Fruit fly (Drosophila melanogaster): ENCODE results near the gene SPARC.

SPARC gene

dm6 chr3R:26906711-26907510 is 35.1 kb upstream of the SPARC start:
- TF ChIP-seq Myc (optimal IDR thresholded peaks at IDR 0.05) (no peak), woc (GFP tag; optimal IDR thresholded peaks at IDR 0.05) (no peak), Vsx2 (GFP tag; optimal IDR thresholded peaks at IDR 0.05; ENCODE audit: partially characterized antibody) (no peak)

- no peak for TF ChIP-seq woc (GFP tag; optimal IDR thresholded peaks at IDR 0.05)
- TF ChIP-seq Dif (GFP tag; optimal IDR thresholded peaks at IDR 0.05; ENCODE audit: partially characterized antibody) = no peak
- no peak for TF ChIP-seq Sp1 (GFP tag; optimal IDR thresholded peaks at IDR 0.05)
- TF ChIP-seq Vsx2 (GFP tag; optimal IDR thresholded peaks at IDR 0.05; ENCODE audit: partially characterized antibody) = no peak
- no peak for TF ChIP-seq jim (GFP tag; optimal IDR thresholded peaks at IDR 0.05)
- TF ChIP-seq psq (GFP tag; optimal IDR thresholded peaks at IDR 0.05) = no peak
- TF ChIP-seq fru (GFP tag; optimal IDR thresholded peaks at IDR 0.05) = no peak
- no peak for TF ChIP-seq brk (GFP tag; optimal IDR thresholded peaks at IDR 0.05)
- TF ChIP-seq Jra (GFP tag; optimal IDR thresholded peaks at IDR 0.05) = no peak
- no peak for TF ChIP-seq Abd-B (GFP tag; optimal IDR thresholded peaks at IDR 0.05)
- no peak for TF ChIP-seq GATAd (GFP tag; optimal IDR thresholded peaks at IDR 0.05)
- no peak for TF ChIP-seq Hr78 (GFP tag; optimal IDR thresholded peaks at IDR 0.05)
- no peak for TF ChIP-seq sv (GFP tag; optimal IDR thresholded peaks at IDR 0.05)
- TF ChIP-seq foxo (GFP tag; optimal IDR thresholded peaks at IDR 0.05) = no peak
- no peak for TF ChIP-seq dmrt93B (GFP tag; optimal IDR thresholded peaks at IDR 0.05)
- no peak for TF ChIP-seq dsf (GFP tag; optimal IDR thresholded peaks at IDR 0.05; ENCODE audit: borderline replicate concordance)
These were observed 34.2 kb upstream of the SPARC start for dm6 chr3R:26906034-26906433.

dm6 chr3R:26899982-26900381 is 28.2 kb upstream of the SPARC start:
- no peak for TF ChIP-seq lola (GFP tag; optimal IDR thresholded peaks at IDR 0.05)
- TF ChIP-seq Hr83 (GFP tag; optimal IDR thresholded peaks at IDR 0.05; ENCODE audit: poor library complexity, severe bottlenecking) = no peak
- peak; percentile 4 for TF ChIP-seq woc (GFP tag; optimal IDR thresholded peaks at IDR 0.05)
- TF ChIP-seq Mio (GFP tag; optimal IDR thresholded peaks at IDR 0.05) = no peak
- TF ChIP-seq tai (GFP tag; optimal IDR thresholded peaks at IDR 0.05) = no peak
- no peak for TF ChIP-seq GATAd (GFP tag; optimal IDR thresholded peaks at IDR 0.05)
- no peak for TF ChIP-seq Vsx2 (GFP tag; optimal IDR thresholded peaks at IDR 0.05; ENCODE audit: partially characterized antibody)
- TF ChIP-seq brk (GFP tag; optimal IDR thresholded peaks at IDR 0.05) = no peak
- no peak for TF ChIP-seq psq (GFP tag; optimal IDR thresholded peaks at IDR 0.05)
- TF ChIP-seq foxo (GFP tag; optimal IDR thresholded peaks at IDR 0.05) = peak in 1 of 2 experiments; percentile 33
- no peak for TF ChIP-seq Rel (GFP tag; optimal IDR thresholded peaks at IDR 0.05)
- TF ChIP-seq Rel (tag; optimal IDR thresholded peaks at IDR 0.05) = no peak
- no peak for TF ChIP-seq CG32264 (GFP tag; optimal IDR thresholded peaks at IDR 0.05)
- no peak for TF ChIP-seq Dif (GFP tag; optimal IDR thresholded peaks at IDR 0.05; ENCODE audit: partially characterized antibody)
- no peak for TF ChIP-seq CrebA (GFP tag; optimal IDR thresholded peaks at IDR 0.05; ENCODE audit: borderline replicate concordance)
- no peak for TF ChIP-seq sage (GFP tag; optimal IDR thresholded peaks at IDR 0.05)
- no peak for TF ChIP-seq ey (GFP tag; optimal IDR thresholded peaks at IDR 0.05)
- no peak for TF ChIP-seq N (GFP tag; optimal IDR thresholded peaks at IDR 0.05)
- TF ChIP-seq Myc (optimal IDR thresholded peaks at IDR 0.05) = no peak
- TF ChIP-seq Dfd (GFP tag; optimal IDR thresholded peaks at IDR 0.05) = no peak
- no peak for TF ChIP-seq jim (GFP tag; optimal IDR thresholded peaks at IDR 0.05)
- no peak for TF ChIP-seq HLH106 (tag; optimal IDR thresholded peaks at IDR 0.05)
- no peak for TF ChIP-seq Sp1 (GFP tag; optimal IDR thresholded peaks at IDR 0.05)
- TF ChIP-seq OdsH (GFP tag; optimal IDR thresholded peaks at IDR 0.05) = no peak
- no peak for TF ChIP-seq h (GFP tag; optimal IDR thresholded peaks at IDR 0.05)
- no peak for TF ChIP-seq dsf (GFP tag; optimal IDR thresholded peaks at IDR 0.05; ENCODE audit: borderline replicate concordance)
- TF ChIP-seq rgr (GFP tag; optimal IDR thresholded peaks at IDR 0.05) = peak; percentile 30

dm6 chr3R:26897302-26897701 is 25.5 kb upstream of the SPARC start:
- no peak for TF ChIP-seq GATAd (GFP tag; optimal IDR thresholded peaks at IDR 0.05)
- TF ChIP-seq Myc (optimal IDR thresholded peaks at IDR 0.05) = no peak
- no peak for TF ChIP-seq rgr (GFP tag; optimal IDR thresholded peaks at IDR 0.05)
- no peak for TF ChIP-seq dsf (GFP tag; optimal IDR thresholded peaks at IDR 0.05; ENCODE audit: borderline replicate concordance)
- no peak for TF ChIP-seq Vsx2 (GFP tag; optimal IDR thresholded peaks at IDR 0.05; ENCODE audit: partially characterized antibody)
- TF ChIP-seq lola (GFP tag; optimal IDR thresholded peaks at IDR 0.05) = no peak
- TF ChIP-seq usp (GFP tag; optimal IDR thresholded peaks at IDR 0.05) = no peak
- TF ChIP-seq Hnf4 (GFP tag; optimal IDR thresholded peaks at IDR 0.05) = no peak
- no peak for TF ChIP-seq Dif (GFP tag; optimal IDR thresholded peaks at IDR 0.05; ENCODE audit: partially characterized antibody)
- TF ChIP-seq sage (GFP tag; optimal IDR thresholded peaks at IDR 0.05) = no peak
- no peak for TF ChIP-seq jim (GFP tag; optimal IDR thresholded peaks at IDR 0.05)
- no peak for TF ChIP-seq Sp1 (GFP tag; optimal IDR thresholded peaks at IDR 0.05)
- TF ChIP-seq Jra (GFP tag; optimal IDR thresholded peaks at IDR 0.05) = no peak
- TF ChIP-seq pan (optimal IDR thresholded peaks at IDR 0.05) = no peak
- TF ChIP-seq Hr78 (GFP tag; optimal IDR thresholded peaks at IDR 0.05) = no peak
- no peak for TF ChIP-seq OdsH (GFP tag; optimal IDR thresholded peaks at IDR 0.05)
- no peak for TF ChIP-seq fru (GFP tag; optimal IDR thresholded peaks at IDR 0.05)
- no peak for TF ChIP-seq Dfd (GFP tag; optimal IDR thresholded peaks at IDR 0.05)
